Worm (Caenorhabditis elegans): ENCODE results near the gene ace-1.
A peak's percentile ranks its signal among the peaks of the same experiment; 100 is the strongest.

ace-1 gene

ce11 chrX:16321864-16322263 lies 45.2 kb upstream of the ace-1 start:
- no peak for TF ChIP-seq Y67H2A.10 (GFP tag; conservative IDR thresholded peaks at IDR 0.05)
- no peak for TF ChIP-seq rcor-1 (GFP tag; IDR thresholded peaks at IDR 0.05)
- no peak for TF ChIP-seq akir-1 (GFP tag; optimal IDR thresholded peaks at IDR 0.05)
- TF ChIP-seq lsy-27 (tag; optimal IDR thresholded peaks at IDR 0.05; ENCODE audit: borderline replicate concordance, insufficient read depth), result no peak
- no peak for TF ChIP-seq mes-4 (tag; optimal IDR thresholded peaks at IDR 0.05)
- no peak for TF ChIP-seq F57A8.1 (GFP tag; optimal IDR thresholded peaks at IDR 0.05)
- no peak for TF ChIP-seq bed-1 (GFP tag; IDR thresholded peaks at IDR 0.05)
- no peak for TF ChIP-seq hrde-1 (tag; optimal IDR thresholded peaks at IDR 0.05; ENCODE audit: borderline replicate concordance)
- TF ChIP-seq tbp1 (GFP tag; optimal IDR thresholded peaks at IDR 0.05), result no peak

ce11 chrX:16324222-16324621 lies 42.9 kb upstream of the ace-1 start:
- no peak for TF ChIP-seq repo-1 (tag; optimal IDR thresholded peaks at IDR 0.05)
- TF ChIP-seq Y79H2A.3 (GFP tag; conservative IDR thresholded peaks at IDR 0.05), result no peak
- 0 out of 2 replicates have a peak, but pooled peaks have one; percentile 11 for TF ChIP-seq lin-26 (GFP tag; IDR thresholded peaks at IDR 0.05)
- TF ChIP-seq ceh-27 (GFP tag; optimal IDR thresholded peaks at IDR 0.05), result peak; percentile 47

ce11 chrX:16327229-16327628 lies 39.9 kb upstream of the ace-1 start:
- TF ChIP-seq fkh-3 (tag; optimal IDR thresholded peaks at IDR 0.05) (no peak), gei-17 (GFP tag; optimal IDR thresholded peaks at IDR 0.05) (peak; percentile 25), F52B5.7 (tag; optimal IDR thresholded peaks at IDR 0.05) (no peak), lin-40 (tag; optimal IDR thresholded peaks at IDR 0.05) (peak; percentile 36)

- TF ChIP-seq repo-1 (tag; optimal IDR thresholded peaks at IDR 0.05) (no peak), egrh-3 (GFP tag; IDR thresholded peaks at IDR 0.05) (no peak), hmg-20 (GFP tag; IDR thresholded peaks at IDR 0.05) (no peak), lin-35 (GFP tag; optimal IDR thresholded peaks at IDR 0.05) (no peak), atf-7 (tag; optimal IDR thresholded peaks at IDR 0.05) (no peak), ztf-28 (GFP tag; IDR thresholded peaks at IDR 0.05) (no peak), ceh-27 (GFP tag; optimal IDR thresholded peaks at IDR 0.05) (no peak), fkh-3 (tag; optimal IDR thresholded peaks at IDR 0.05) (no peak), Y53G8AR.9 (GFP tag; conservative IDR thresholded peaks at IDR 0.05) (no peak), F52B5.7 (tag; optimal IDR thresholded peaks at IDR 0.05) (no peak), pbrm-1 (GFP tag; IDR thresholded peaks at IDR 0.05) (no peak), sptf-2 (GFP tag; optimal IDR thresholded peaks at IDR 0.05) (no peak), attf-6 (GFP tag; IDR thresholded peaks at IDR 0.05) (no peak), B0336.3 (GFP tag; IDR thresholded peaks at IDR 0.05) (no peak), ztf-22 (GFP tag; optimal IDR thresholded peaks at IDR 0.05) (no peak), nfya-2 (GFP tag; IDR thresholded peaks at IDR 0.05) (no peak), D2030.7 (GFP tag; IDR thresholded peaks at IDR 0.05) (no peak), F33H1.4 (GFP tag; IDR thresholded peaks at IDR 0.05) (no peak)
These were observed 38.8 kb upstream of the ace-1 start, which contains the start of gene C11G6.2 for ce11 chrX:16328328-16328727. Gene C11G6.2 (plus strand): TSS chrX:16328628.

- peak; percentile 96 for TF ChIP-seq hmg-1.2 (GFP tag; IDR thresholded peaks at IDR 0.05)
- no peak for TF ChIP-seq ztf-22 (GFP tag; optimal IDR thresholded peaks at IDR 0.05)
These were observed 35.7 kb upstream of the ace-1 start for ce11 chrX:16331425-16331824.

Data from whole organism, young adult.